Worm (Caenorhabditis elegans) whole organism, L4 larva: ENCODE measurements around the gene gpd-2.

ENCODE experiments used
- F26F4.8 ChIP-seq: fragments of 200-800 bp; sonication (Bioruptor generic); conservative IDR thresholded peaks from 2 replicates; pipeline ENCODE4 v1.3.6; 2022; ENCODE audit warnings: missing genetic modification characterization, missing compliant biosample characterization
- T20F7.1 ChIP-seq: fragments of 200-800 bp; sonication (Bioruptor generic); optimal IDR thresholded peaks from 2 replicates; lab custom pipeline; 2018; ENCODE audit warnings: mild to moderate bottlenecking, missing genetic modification characterization, missing compliant biosample characterization
- Y105C5A.15 ChIP-seq: fragments of 200-800 bp; sonication (Bioruptor generic); IDR thresholded peaks from 2 replicates; pipeline ENCODE4 v1.3.6; 2022; ENCODE audit warnings: missing genetic modification characterization, missing compliant biosample characterization
- Y5F2A.4 ChIP-seq: fragments of 200-800 bp; sonication (Bioruptor generic); optimal IDR thresholded peaks from 2 replicates; lab custom pipeline; 2018; ENCODE audit warnings: mild to moderate bottlenecking, missing genetic modification characterization, missing compliant biosample characterization
- aha-1 ChIP-seq: fragments of 150-350 bp; peaks from one replicate; lab custom pipeline; 2014; ENCODE audit warnings: missing biosample characterization, missing genetic modification characterization
- ama-1 ChIP-seq: fragments of 150-350 bp; optimal IDR thresholded peaks from 2 replicates; lab custom pipeline; 2014; ENCODE audit warnings: inconsistent platforms, mixed read lengths
- arid-1 ChIP-seq: fragments of 200-800 bp; sonication (Bioruptor generic); conservative IDR thresholded peaks from 2 replicates; pipeline ENCODE4 v1.3.6; 2022; ENCODE audit warnings: missing genetic modification reagents, missing genetic modification characterization, missing compliant biosample characterization
- ceh-20 ChIP-seq: fragments of 200-800 bp; sonication (Bioruptor generic); IDR thresholded peaks from 2 replicates; pipeline ENCODE4 v1.3.6; 2022; ENCODE audit warnings: missing genetic modification reagents, missing genetic modification characterization, missing compliant biosample characterization
- ces-1 ChIP-seq: fragments of 150-350 bp; sonication (generic microtip); optimal IDR thresholded peaks from 4 replicates; lab custom pipeline; 2014; ENCODE audit warnings: missing biosample characterization, missing genetic modification reagents, missing genetic modification characterization
- ctbp-1 ChIP-seq: fragments of 200-800 bp; sonication (Bioruptor generic); IDR thresholded peaks from 2 replicates; pipeline ENCODE4 v1.3.6; 2022; ENCODE audit warnings: missing genetic modification reagents, missing genetic modification characterization, missing compliant biosample characterization
- daf-16 ChIP-seq, 3 experiments: sonication (generic microtip); optimal IDR thresholded peaks; 2 replicates each; lab custom pipeline; 2016 to 2017; ENCODE audit warnings: missing genetic modification characterization in 3 of 3, missing genetic modification reagents in 3 of 3, mild to moderate bottlenecking in 2 of 3, missing compliant biosample characterization in 2 of 3, missing biosample characterization in 1 of 3, moderate library complexity in 1 of 3
- daf-8 ChIP-seq: fragments of 200-800 bp; sonication (Bioruptor generic); IDR thresholded peaks from 2 replicates; pipeline ENCODE4 v1.3.6; 2022; ENCODE audit warnings: missing genetic modification characterization, missing compliant biosample characterization
- dmd-9 ChIP-seq: fragments of 200-800 bp; sonication (Bioruptor generic); IDR thresholded peaks from 2 replicates; pipeline ENCODE4 v1.3.6; 2022; ENCODE audit warnings: missing genetic modification reagents, missing genetic modification characterization, missing compliant biosample characterization
- dve-1 ChIP-seq: sonication (generic microtip); optimal IDR thresholded peaks from 2 replicates; lab custom pipeline; 2017; ENCODE audit warnings: antibody characterized with exemption, mild to moderate bottlenecking, missing genetic modification characterization, missing compliant biosample characterization; ENCODE audit not compliant: insufficient read depth
- egl-27 ChIP-seq: sonication (generic microtip); optimal IDR thresholded peaks from 3 replicates; lab custom pipeline; 2017; ENCODE audit warnings: missing biosample characterization, missing genetic modification reagents, missing genetic modification characterization
- egl-43 ChIP-seq: fragments of 200-800 bp; sonication (Bioruptor generic); IDR thresholded peaks from 2 replicates; pipeline ENCODE4 v1.3.6; 2022; ENCODE audit warnings: missing genetic modification reagents, missing genetic modification characterization, missing compliant biosample characterization
- gei-8 ChIP-seq: fragments of 200-800 bp; sonication (Bioruptor generic); optimal IDR thresholded peaks from 2 replicates; lab custom pipeline; 2018; ENCODE audit warnings: mild to moderate bottlenecking, missing genetic modification characterization, missing compliant biosample characterization
- hlh-11 ChIP-seq: fragments of 200-800 bp; sonication (Bioruptor generic); optimal IDR thresholded peaks from 2 replicates; lab custom pipeline; 2018; ENCODE audit warnings: mild to moderate bottlenecking, missing genetic modification characterization, missing compliant biosample characterization
- hlh-30 ChIP-seq: sonication (generic microtip); optimal IDR thresholded peaks from 2 replicates; lab custom pipeline; 2017; ENCODE audit warnings: antibody characterized with exemption, mild to moderate bottlenecking, missing genetic modification characterization, missing compliant biosample characterization; ENCODE audit not compliant: insufficient read depth
- jun-1 ChIP-seq: fragments of 150-350 bp; optimal IDR thresholded peaks from 2 replicates; lab custom pipeline; 2014; ENCODE audit warnings: missing biosample characterization, missing genetic modification reagents, missing genetic modification characterization
- lim-7 ChIP-seq: fragments of 200-800 bp; sonication (Bioruptor generic); IDR thresholded peaks from 2 replicates; pipeline ENCODE4 v1.3.6; 2022; ENCODE audit warnings: missing genetic modification characterization, missing compliant biosample characterization
- lin-13 ChIP-seq: fragments of 150-350 bp; optimal IDR thresholded peaks from 2 replicates; lab custom pipeline; 2014; ENCODE audit warnings: missing biosample characterization, missing genetic modification reagents, missing genetic modification characterization
- lin-39 ChIP-seq: fragments of 150-350 bp; optimal IDR thresholded peaks from 2 replicates; lab custom pipeline; 2014; ENCODE audit warnings: missing biosample characterization, missing genetic modification reagents, missing genetic modification characterization
- madf-5 ChIP-seq, 2 experiments: fragments of 200-800 bp; sonication (Bioruptor generic); IDR thresholded peaks; 2 replicates each; pipeline ENCODE4 v1.3.6; 2022; ENCODE audit warnings: missing compliant biosample characterization in 2 of 2, missing genetic modification characterization in 2 of 2
- madf-9 ChIP-seq: fragments of 200-800 bp; sonication (Bioruptor generic); conservative IDR thresholded peaks from 2 replicates; pipeline ENCODE4 v1.3.6; 2022; ENCODE audit warnings: missing genetic modification reagents, missing genetic modification characterization, missing compliant biosample characterization
- mdt-29 ChIP-seq: fragments of 200-800 bp; sonication (Bioruptor generic); IDR thresholded peaks from 2 replicates; pipeline ENCODE4 v1.3.6; 2022; ENCODE audit warnings: missing genetic modification reagents, missing genetic modification characterization, missing compliant biosample characterization
- mep-1 ChIP-seq: fragments of 150-350 bp; sonication (generic microtip); optimal IDR thresholded peaks from 3 replicates; lab custom pipeline; 2014; ENCODE audit warnings: missing biosample characterization, missing genetic modification characterization
- nhr-10 ChIP-seq: fragments of 150-350 bp; optimal IDR thresholded peaks from 2 replicates; lab custom pipeline; 2014; ENCODE audit warnings: missing biosample characterization, missing genetic modification characterization
- nhr-25 ChIP-seq: sonication (generic microtip); optimal IDR thresholded peaks from 2 replicates; lab custom pipeline; 2017; ENCODE audit warnings: missing genetic modification characterization, mild to moderate bottlenecking, missing compliant biosample characterization, antibody characterized with exemption, moderate library complexity, borderline replicate concordance; ENCODE audit not compliant: insufficient read depth
- nhr-28 ChIP-seq: fragments of 150-350 bp; optimal IDR thresholded peaks from 2 replicates; lab custom pipeline; 2014; ENCODE audit warnings: missing biosample characterization, missing genetic modification characterization
- nhr-42 ChIP-seq: fragments of 200-800 bp; sonication (Bioruptor generic); IDR thresholded peaks from 2 replicates; pipeline ENCODE4 v1.3.6; 2022; ENCODE audit warnings: missing genetic modification characterization, missing compliant biosample characterization
- nhr-77 ChIP-seq: fragments of 150-350 bp; optimal IDR thresholded peaks from 2 replicates; lab custom pipeline; 2014; ENCODE audit warnings: missing biosample characterization, missing genetic modification characterization
- php-3 ChIP-seq: fragments of 200-800 bp; sonication (Bioruptor generic); IDR thresholded peaks from 2 replicates; pipeline ENCODE4 v1.3.6; 2022; ENCODE audit warnings: missing genetic modification reagents, missing genetic modification characterization, missing compliant biosample characterization
- pqm-1 ChIP-seq: sonication (generic microtip); optimal IDR thresholded peaks from 2 replicates; lab custom pipeline; 2017; ENCODE audit warnings: missing biosample characterization, missing genetic modification characterization
- snpc-1.2 ChIP-seq: fragments of 200-800 bp; sonication (Bioruptor generic); IDR thresholded peaks from 2 replicates; pipeline ENCODE4 v1.3.6; 2022; ENCODE audit warnings: missing genetic modification reagents, missing genetic modification characterization, missing compliant biosample characterization
- snpc-4 ChIP-seq: fragments of 150-350 bp; optimal IDR thresholded peaks from 2 replicates; lab custom pipeline; 2014; ENCODE audit warnings: missing biosample characterization, missing genetic modification characterization
- spr-1 ChIP-seq: sonication (generic microtip); optimal IDR thresholded peaks from 2 replicates; lab custom pipeline; 2016; ENCODE audit warnings: mild to moderate bottlenecking, missing genetic modification characterization, missing compliant biosample characterization
- unc-130 ChIP-seq: sonication (generic microtip); optimal IDR thresholded peaks from 2 replicates; lab custom pipeline; 2016; ENCODE audit warnings: missing genetic modification reagents, missing genetic modification characterization, missing compliant biosample characterization
- unc-39 ChIP-seq: sonication (generic microtip); optimal IDR thresholded peaks from 2 replicates; lab custom pipeline; 2017; ENCODE audit warnings: missing biosample characterization, missing genetic modification characterization
- unc-62 ChIP-seq, 3 experiments: fragments of 150-350 bp in 1 of 3; sonication (generic microtip); optimal IDR thresholded peaks in 2 of 3; peaks in 1 of 3; 1 replicate in 1 of 3; 2 replicates in 2 of 3; lab custom pipeline; 2014 to 2017; ENCODE audit warnings: missing biosample characterization in 3 of 3, missing genetic modification characterization in 3 of 3, missing genetic modification reagents in 3 of 3, missing genotype in 1 of 3
- vab-7 ChIP-seq: fragments of 200-800 bp; sonication (Bioruptor generic); IDR thresholded peaks from 2 replicates; pipeline ENCODE4 v1.3.6; 2022; ENCODE audit warnings: missing genetic modification reagents, missing genetic modification characterization, missing compliant biosample characterization
- zfp-3 ChIP-seq: fragments of 200-800 bp; sonication (Bioruptor generic); conservative IDR thresholded peaks from 2 replicates; pipeline ENCODE4 v1.3.6; 2022; ENCODE audit warnings: missing genetic modification reagents, missing genetic modification characterization, missing compliant biosample characterization
- zip-11 ChIP-seq: fragments of 200-800 bp; sonication (Bioruptor generic); IDR thresholded peaks from 2 replicates; pipeline ENCODE4 v1.3.6; 2022; ENCODE audit warnings: missing genetic modification characterization, missing compliant biosample characterization
- ztf-7 ChIP-seq: fragments of 150-350 bp; optimal IDR thresholded peaks from 2 replicates; lab custom pipeline; 2014; ENCODE audit warnings: missing biosample characterization, missing genetic modification characterization

Gene gpd-2

DNA sequence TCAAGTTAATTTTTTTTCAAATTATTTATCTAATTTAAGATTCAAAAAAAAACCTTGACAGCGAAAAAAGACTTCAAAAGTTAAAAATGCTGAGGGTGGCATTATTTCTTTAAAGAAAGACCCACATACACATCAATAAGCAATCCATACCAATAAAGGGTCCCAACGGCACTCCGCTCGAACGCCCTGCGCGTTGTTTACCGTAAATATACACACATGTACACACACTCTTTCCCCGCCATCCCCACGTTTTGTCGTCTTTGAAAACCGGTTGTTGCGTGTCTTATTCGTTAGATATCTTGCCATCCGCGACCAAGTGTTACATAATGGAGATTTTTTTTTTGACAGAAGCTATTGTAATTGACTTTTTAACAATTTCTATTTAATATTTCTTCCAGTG lies 45.1 kb upstream of the gpd-2 start, which contains the start of gene gcc-1 (continued):
- TF ChIP-seq snpc-1.2 (no peak), dve-1 (peak; percentile 10), T20F7.1 (GFP tag; lab: Kevin White, UChicago) (peak; percentile 93), dmd-9 (GFP tag; lab: Robert Waterston, UW) (no peak), gei-8 (GFP tag; lab: Kevin White, UChicago) (no peak), hlh-30 (peak; percentile 10), ctbp-1 (no peak), lin-13 (GFP tag; lab: Kevin White, UChicago) (no peak), nhr-42 (no peak), Y5F2A.4 (no peak), lim-7 (GFP tag; lab: Robert Waterston, UW) (no peak), mep-1 (peak; percentile 49)

ce11 chrX:3156062-3156791 lies 41.7 kb upstream of the gpd-2 start:
- TF ChIP-seq nhr-77 (tag; lab: Kevin White, UChicago) (no peak), mdt-29 (GFP tag; lab: Robert Waterston, UW) (no peak), unc-62 (GFP tag; optimal IDR thresholded peaks at IDR 0.05 in 1 of 2; lab: Kevin White, UChicago) (peak in 1 of 2 experiments; percentile 89), unc-62 (tag; optimal IDR thresholded peaks at IDR 0.05; lab: Kevin White, UChicago) (no peak), dve-1 (no peak), hlh-11 (tag; lab: Kevin White, UChicago) (peak; percentile 18), nhr-28 (tag; lab: Kevin White, UChicago) (peak; percentile 36), php-3 (GFP tag; lab: Robert Waterston, UW) (no peak), aha-1 (tag; lab: Kevin White, UChicago) (peak; percentile 94), daf-16 (GFP tag; optimal IDR thresholded peaks at IDR 0.05; lab: Kevin White, UChicago) (no peak), daf-16 (tag; optimal IDR thresholded peaks at IDR 0.05; lab: Kevin White, UChicago) (peak; percentile 4)

DNA sequence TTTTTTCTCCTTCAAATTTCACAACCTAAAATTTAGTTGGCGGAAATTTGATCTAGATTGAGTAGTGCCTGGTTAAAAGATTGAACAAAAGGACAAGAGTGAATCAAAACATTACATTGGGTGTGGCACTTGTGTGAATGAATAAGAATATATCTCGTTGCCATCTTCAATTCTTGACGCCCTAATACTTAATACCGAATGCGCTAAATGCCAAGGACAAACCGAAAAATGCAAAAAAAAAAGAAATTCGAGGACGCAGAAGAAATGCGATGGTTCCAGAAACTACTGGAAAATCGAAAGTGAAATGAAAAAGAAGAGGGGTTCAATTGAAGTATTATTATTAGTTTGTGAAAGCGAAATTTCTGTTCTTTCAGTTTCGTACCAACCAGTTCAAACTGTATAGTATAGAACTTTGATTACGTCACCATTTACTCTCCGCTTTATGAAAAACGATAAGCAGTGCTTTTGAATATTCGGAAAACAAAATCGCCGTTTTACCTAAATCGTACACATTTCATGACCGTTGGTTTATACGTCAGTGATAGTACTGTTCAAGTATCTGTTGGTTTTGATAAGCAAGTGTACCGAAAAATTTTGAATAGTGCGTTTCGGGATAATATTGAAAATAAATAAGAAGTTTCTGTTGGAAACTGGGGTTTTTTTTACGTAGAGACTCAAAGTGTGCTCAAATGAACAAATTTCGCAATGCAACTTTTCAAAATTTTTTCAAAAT lies 40.8 kb upstream of the gpd-2 start:
- no peak for TF ChIP-seq F26F4.8 (GFP tag; lab: Robert Waterston, UW)
- no peak for TF ChIP-seq madf-5 (GFP tag; IDR thresholded peaks at IDR 0.05; lab: Robert Waterston, UW)
- no peak for TF ChIP-seq unc-130 (GFP tag; lab: Kevin White, UChicago)
- no peak for TF ChIP-seq ztf-7 (tag; lab: Kevin White, UChicago)
- TF ChIP-seq zip-11, result no peak
- peak; percentile 36 for TF ChIP-seq dve-1
- no peak for TF ChIP-seq vab-7 (GFP tag; lab: Robert Waterston, UW)
- no peak for TF ChIP-seq gei-8 (GFP tag; lab: Kevin White, UChicago)
- no peak for TF ChIP-seq jun-1
- TF ChIP-seq ceh-20 (GFP tag; lab: Robert Waterston, UW), result no peak
- no peak for TF ChIP-seq ama-1
- TF ChIP-seq Y105C5A.15 (GFP tag; lab: Robert Waterston, UW), result no peak
- TF ChIP-seq pqm-1 (tag; lab: Kevin White, UChicago), result peak; percentile 30
- TF ChIP-seq arid-1 (GFP tag; lab: Robert Waterston, UW), result no peak
- no peak for TF ChIP-seq nhr-10
- no peak for TF ChIP-seq unc-39 (tag; lab: Kevin White, UChicago)
- TF ChIP-seq spr-1, result no peak
- no peak for TF ChIP-seq egl-43 (GFP tag; lab: Robert Waterston, UW)
- no peak for TF ChIP-seq T20F7.1 (GFP tag; lab: Kevin White, UChicago)
- TF ChIP-seq nhr-28 (tag; lab: Kevin White, UChicago), result peak; percentile 44
- TF ChIP-seq zfp-3, result no peak
- no peak for TF ChIP-seq madf-9
- peak; percentile 26 for TF ChIP-seq nhr-25 (tag; lab: Kevin White, UChicago)
- TF ChIP-seq ces-1 (GFP tag; lab: Kevin White, UChicago), result no peak
- TF ChIP-seq hlh-30, result no peak
- no peak for TF ChIP-seq daf-8
- TF ChIP-seq egl-27 (tag; lab: Kevin White, UChicago), result no peak
- no peak for TF ChIP-seq snpc-4
- no peak for TF ChIP-seq nhr-77 (tag; lab: Kevin White, UChicago)
- TF ChIP-seq lin-39 (tag; lab: Kevin White, UChicago), result no peak
